Worm (Caenorhabditis elegans) whole organism, midembryonic: Measurements from ENCODE around the gene got-1.2.
"Not testable (repeated sequence)": the region's sequence is repeated elsewhere in the genome, so short reads cannot be mapped to it uniquely, and the experiment has no call there.

Experiments used
- T22C8.4 ChIP-seq: fragments of 200-800 bp; sonication (Bioruptor generic); IDR thresholded peaks from 2 replicates; pipeline ENCODE4 v1.3.6; 2022; ENCODE audit warnings: missing genetic modification characterization, missing compliant biosample characterization
- cog-1 ChIP-seq: sonication (generic microtip); optimal IDR thresholded peaks from 2 replicates; lab custom pipeline; 2016; ENCODE audit warnings: missing genetic modification characterization, missing compliant biosample characterization
- flt-1 ChIP-seq: fragments of 200-800 bp; sonication (Bioruptor generic); IDR thresholded peaks from 2 replicates; pipeline ENCODE4 v1.3.6; 2022; ENCODE audit warnings: missing genetic modification characterization, missing compliant biosample characterization
- klf-2 ChIP-seq: fragments of 200-800 bp; sonication (Bioruptor generic); conservative IDR thresholded peaks from 2 replicates; pipeline ENCODE4 v1.3.6; 2022; ENCODE audit warnings: missing genetic modification reagents, missing genetic modification characterization, missing compliant biosample characterization
- med-1 ChIP-seq: sonication (generic microtip); optimal IDR thresholded peaks from 2 replicates; lab custom pipeline; 2017; ENCODE audit warnings: missing genetic modification characterization, mild to moderate bottlenecking, missing compliant biosample characterization, antibody characterized with exemption, missing genetic modification reagents; ENCODE audit not compliant: insufficient read depth
- ref-1 ChIP-seq: fragments of 200-800 bp; sonication (Bioruptor generic); conservative IDR thresholded peaks from 2 replicates; pipeline ENCODE4 v1.3.6; 2022; ENCODE audit warnings: missing genetic modification reagents, missing genetic modification characterization, missing compliant biosample characterization
- tab-1 ChIP-seq: fragments of 200-800 bp; sonication (Bioruptor generic); IDR thresholded peaks from 2 replicates; pipeline ENCODE4 v1.3.6; 2022; ENCODE audit warnings: missing genetic modification characterization, missing compliant biosample characterization
- ztf-23 ChIP-seq: fragments of 200-800 bp; sonication (Bioruptor generic); IDR thresholded peaks from 2 replicates; pipeline ENCODE4 v1.3.6; 2022; ENCODE audit warnings: missing genetic modification reagents, missing genetic modification characterization, missing compliant biosample characterization
- ztf-29 ChIP-seq: fragments of 200-800 bp; sonication (Bioruptor generic); IDR thresholded peaks from 2 replicates; pipeline ENCODE4 v1.3.6; 2022; ENCODE audit warnings: missing genetic modification reagents, missing genetic modification characterization, missing compliant biosample characterization

Gene got-1.2

DNA sequence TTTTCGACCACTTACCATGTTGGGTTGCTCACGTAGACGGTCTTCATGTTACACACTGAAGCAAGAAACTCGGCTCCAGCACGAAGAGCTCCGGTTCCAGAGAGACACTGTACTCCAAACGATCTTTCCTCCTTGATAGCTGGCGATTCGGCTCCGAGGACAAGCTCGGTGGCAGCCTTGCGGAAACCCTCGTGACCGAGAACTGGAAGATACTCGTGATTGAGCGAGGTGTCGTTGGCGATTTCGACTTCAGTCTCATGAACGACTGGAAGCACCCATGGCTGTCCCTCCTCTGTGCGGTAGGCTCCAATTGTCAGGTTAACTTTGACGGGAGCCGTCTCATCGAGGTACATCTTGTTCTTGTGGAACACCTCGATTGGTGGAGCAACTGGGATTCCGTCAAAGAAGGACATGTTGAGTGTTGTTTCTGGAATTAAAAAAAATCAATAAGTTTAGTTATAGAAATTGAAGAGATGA is at the start of gene got-1.2:
Gene got-1.2 (minus strand): TSS at position 427 of the 477 bp plus-strand sequence.
- TF ChIP-seq tab-1 (GFP tag; lab: Robert Waterston, UW), result 0 out of 2 replicates have a peak, but pooled peaks have one; percentile 14
- TF ChIP-seq cog-1 (tag; lab: Kevin White, UChicago), result no peak
- no peak for TF ChIP-seq flt-1 (GFP tag; lab: Robert Waterston, UW)
- no peak for TF ChIP-seq med-1 (GFP tag; lab: Kevin White, UChicago)
- TF ChIP-seq ztf-29, result no peak
- no peak for TF ChIP-seq klf-2 (GFP tag; lab: Robert Waterston, UW)
- no peak for TF ChIP-seq ref-1 (GFP tag; lab: Robert Waterston, UW)
- TF ChIP-seq T22C8.4, result no peak
- TF ChIP-seq ztf-23, result no peak

DNA sequence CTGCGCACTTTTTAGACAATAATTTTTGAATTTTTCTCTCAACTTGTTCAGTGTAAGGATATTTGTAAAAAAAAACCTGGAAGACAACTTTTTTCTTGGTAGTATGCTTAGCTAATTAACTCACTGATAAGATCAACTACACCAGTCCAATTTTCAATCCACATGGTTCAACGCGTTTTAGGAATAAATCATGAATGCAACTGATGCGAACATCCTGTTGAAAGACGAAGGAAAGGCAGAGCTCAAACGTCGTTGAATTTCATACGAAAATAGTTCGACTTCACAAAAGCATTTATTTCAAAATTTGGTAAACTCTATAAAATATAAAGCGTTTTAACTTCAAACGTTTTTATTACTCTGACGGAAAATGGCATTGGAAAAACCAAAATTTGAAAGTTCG is 47.8 kb upstream of the got-1.2 start, which contains the start of gene dyla-1:
Gene dyla-1 (plus strand): TSS at position 301 of the 400 bp plus-strand sequence.
- TF ChIP-seq cog-1 (tag; lab: Kevin White, UChicago), result no peak
- no peak for TF ChIP-seq klf-2 (GFP tag; lab: Robert Waterston, UW)
- no peak for TF ChIP-seq ztf-29

DNA sequence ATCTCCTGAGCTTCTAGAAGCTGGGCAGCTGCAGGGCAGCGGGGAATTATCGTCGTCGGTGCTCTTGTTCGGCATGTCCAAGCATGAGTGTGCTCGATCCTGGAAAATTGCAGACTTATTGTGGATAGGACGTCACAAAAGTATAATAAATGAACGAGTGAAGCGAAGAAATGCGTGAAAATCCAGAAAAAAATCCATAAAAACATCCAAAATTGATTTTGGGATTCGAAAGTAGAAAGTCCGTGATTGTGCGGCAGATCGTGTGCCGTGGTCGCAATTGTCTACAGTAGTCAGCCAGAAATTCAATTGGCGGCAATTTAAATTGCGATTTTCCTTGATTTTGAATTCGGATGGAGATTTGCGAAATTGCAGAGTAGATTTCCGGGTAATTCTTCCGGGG is 43.4 kb upstream of the got-1.2 start, which contains the start of gene F41G4.7:
Gene F41G4.7 (minus strand): TSS at position 101 of the 400 bp plus-strand sequence.
- TF ChIP-seq T22C8.4, result no peak
- no peak for TF ChIP-seq klf-2 (GFP tag; lab: Robert Waterston, UW)
- TF ChIP-seq ref-1 (GFP tag; lab: Robert Waterston, UW), result no peak

DNA sequence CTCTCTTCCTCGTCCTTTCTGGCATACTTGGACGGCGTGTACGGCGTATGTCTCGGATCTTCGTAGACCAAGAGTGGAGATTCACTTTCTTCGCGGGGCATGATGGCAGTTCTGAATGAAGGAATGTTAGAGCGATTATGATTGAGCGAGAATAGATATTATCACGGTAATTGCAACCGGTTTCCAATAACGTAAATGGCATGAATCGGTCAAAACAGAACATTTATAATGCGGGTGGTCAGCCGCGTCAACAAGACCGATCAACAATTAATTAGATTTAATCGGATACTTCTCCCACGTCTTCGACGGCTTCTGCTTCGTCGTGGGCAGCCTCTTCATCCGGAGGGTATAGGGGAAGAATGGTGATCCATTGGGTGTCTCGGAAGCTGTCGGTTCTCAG is 41.8 kb upstream of the got-1.2 start, which contains the start of gene F41G4.13:
Gene F41G4.13 (minus strand): TSS at position 101 of the 400 bp plus-strand sequence.
- not testable (repeated sequence) for TF ChIP-seq ztf-23; med-1 (GFP tag; lab: Kevin White, UChicago); klf-2 (GFP tag; lab: Robert Waterston, UW)

DNA sequence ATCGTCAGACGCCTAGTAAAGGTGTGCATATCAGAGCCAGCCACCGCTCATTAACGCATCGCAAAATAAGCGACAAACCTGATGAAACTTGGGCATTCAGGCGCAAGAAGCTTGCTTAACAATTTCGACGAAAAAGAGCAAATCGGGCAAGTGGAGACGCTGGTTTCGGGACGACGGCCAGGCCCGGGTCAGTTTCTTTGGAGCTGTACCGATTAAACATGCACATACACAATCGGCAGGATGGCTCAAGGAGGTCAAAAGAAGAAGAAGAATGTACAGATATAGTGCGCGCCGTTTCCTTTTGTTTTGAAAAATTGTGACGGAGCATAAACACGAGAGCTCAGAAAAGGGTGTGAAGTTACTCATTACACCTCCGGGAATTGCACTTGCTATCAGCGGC is 33.6 kb upstream of the got-1.2 start:
- TF ChIP-seq tab-1 (GFP tag; lab: Robert Waterston, UW) (no peak), med-1 (GFP tag; lab: Kevin White, UChicago) (no peak), T22C8.4 (no peak), ztf-23 (no peak), ztf-29 (no peak), ref-1 (GFP tag; lab: Robert Waterston, UW) (no peak), klf-2 (GFP tag; lab: Robert Waterston, UW) (no peak), flt-1 (GFP tag; lab: Robert Waterston, UW) (no peak)

DNA sequence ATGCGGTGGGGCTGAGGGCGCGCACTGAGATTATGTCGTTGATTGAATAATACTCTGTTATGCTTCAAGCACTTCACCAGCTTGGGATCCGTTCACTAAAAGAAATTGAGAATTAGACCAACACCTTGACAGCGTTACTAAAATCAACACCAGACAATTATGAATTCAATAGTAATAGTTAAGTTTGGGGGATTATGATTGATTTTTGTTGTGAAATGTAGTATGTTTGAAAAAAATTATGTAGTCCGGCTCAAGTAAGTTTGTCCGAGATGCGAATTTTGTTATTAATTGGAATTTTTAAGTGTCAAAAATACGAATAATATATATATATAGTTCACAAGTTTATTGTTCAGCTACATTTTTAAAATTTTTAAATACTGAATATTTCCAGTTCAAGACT is 32.4 kb upstream of the got-1.2 start, which contains the start of gene sto-5:
Gene sto-5 (minus strand): TSS at position 101 of the 400 bp plus-strand sequence.
- TF ChIP-seq tab-1 (GFP tag; lab: Robert Waterston, UW), result no peak
- no peak for TF ChIP-seq med-1 (GFP tag; lab: Kevin White, UChicago)
- no peak for TF ChIP-seq T22C8.4
- no peak for TF ChIP-seq ztf-23
- no peak for TF ChIP-seq ref-1 (GFP tag; lab: Robert Waterston, UW)
- TF ChIP-seq klf-2 (GFP tag; lab: Robert Waterston, UW), result no peak
- no peak for TF ChIP-seq ztf-29
- TF ChIP-seq cog-1 (tag; lab: Kevin White, UChicago), result no peak
- no peak for TF ChIP-seq flt-1 (GFP tag; lab: Robert Waterston, UW)

DNA sequence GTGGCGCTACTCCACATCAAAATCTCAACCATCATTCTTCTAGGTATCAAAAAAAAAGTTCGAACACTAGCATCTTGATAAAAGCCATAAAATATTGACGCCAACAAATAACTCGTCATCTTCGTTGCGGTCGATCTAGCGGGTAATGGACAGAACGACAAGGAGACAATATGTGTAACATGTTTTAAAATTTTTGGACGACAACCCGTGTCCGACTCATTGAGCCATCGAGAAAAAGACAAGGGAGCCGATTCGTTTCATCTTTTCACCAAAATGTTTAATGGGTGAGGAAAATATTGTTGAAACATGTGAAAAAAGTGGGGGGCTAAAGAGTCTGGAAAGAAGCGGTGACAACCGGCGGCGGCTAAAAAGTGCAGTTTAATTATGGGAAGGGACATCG is 28.6 kb upstream of the got-1.2 start:
- TF ChIP-seq ztf-29, result no peak

DNA sequence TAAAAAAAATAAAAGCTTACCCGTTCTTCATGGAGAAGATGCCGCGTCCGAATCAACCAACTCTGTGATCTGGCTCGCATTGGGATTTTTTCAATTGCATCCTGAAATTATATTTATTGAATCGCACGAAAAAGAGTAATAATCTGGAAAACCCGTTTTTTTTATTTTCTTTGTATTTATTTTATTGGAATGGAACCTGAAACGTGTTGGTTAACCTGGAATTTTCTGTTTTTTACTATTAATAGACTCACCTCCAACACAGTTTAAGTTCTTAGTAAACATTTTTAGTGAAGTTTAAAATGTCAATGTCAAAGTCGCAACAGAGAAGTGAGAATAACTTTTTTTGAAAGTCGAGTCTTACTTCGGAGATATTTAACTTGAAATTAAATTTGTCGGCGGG is 25.3 kb upstream of the got-1.2 start:
- no peak for TF ChIP-seq cog-1 (tag; lab: Kevin White, UChicago)
- TF ChIP-seq flt-1 (GFP tag; lab: Robert Waterston, UW), result no peak
- TF ChIP-seq T22C8.4, result no peak
- TF ChIP-seq ztf-23, result no peak
- no peak for TF ChIP-seq med-1 (GFP tag; lab: Kevin White, UChicago)
- TF ChIP-seq ref-1 (GFP tag; lab: Robert Waterston, UW), result no peak
- no peak for TF ChIP-seq klf-2 (GFP tag; lab: Robert Waterston, UW)
- TF ChIP-seq tab-1 (GFP tag; lab: Robert Waterston, UW), result no peak
- no peak for TF ChIP-seq ztf-29

DNA sequence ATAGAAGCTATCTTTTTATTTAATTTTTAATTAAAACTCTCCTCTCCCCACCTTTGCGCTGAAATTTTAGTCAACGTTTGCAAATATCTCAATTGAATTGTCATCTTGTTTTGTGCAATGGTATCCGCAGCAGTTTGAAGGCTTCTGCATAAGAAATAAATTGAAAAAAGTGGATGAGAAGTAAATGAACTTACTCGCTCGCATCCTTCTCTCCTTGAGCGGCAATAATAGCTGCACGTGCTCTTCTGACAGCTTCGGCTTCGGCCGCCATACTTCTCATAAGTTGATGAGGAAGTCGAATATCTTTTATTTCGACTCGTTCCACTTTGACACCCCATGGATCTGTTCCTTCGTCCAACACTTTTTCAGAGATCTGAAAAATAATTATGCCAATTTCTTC is 23.9 kb upstream of the got-1.2 start:
- no peak for TF ChIP-seq ztf-29
- TF ChIP-seq med-1 (GFP tag; lab: Kevin White, UChicago), result no peak
- no peak for TF ChIP-seq T22C8.4
- TF ChIP-seq ztf-23, result no peak
- no peak for TF ChIP-seq tab-1 (GFP tag; lab: Robert Waterston, UW)
- no peak for TF ChIP-seq klf-2 (GFP tag; lab: Robert Waterston, UW)
- TF ChIP-seq flt-1 (GFP tag; lab: Robert Waterston, UW), result no peak
- no peak for TF ChIP-seq cog-1 (tag; lab: Kevin White, UChicago)
- TF ChIP-seq ref-1 (GFP tag; lab: Robert Waterston, UW), result no peak

DNA sequence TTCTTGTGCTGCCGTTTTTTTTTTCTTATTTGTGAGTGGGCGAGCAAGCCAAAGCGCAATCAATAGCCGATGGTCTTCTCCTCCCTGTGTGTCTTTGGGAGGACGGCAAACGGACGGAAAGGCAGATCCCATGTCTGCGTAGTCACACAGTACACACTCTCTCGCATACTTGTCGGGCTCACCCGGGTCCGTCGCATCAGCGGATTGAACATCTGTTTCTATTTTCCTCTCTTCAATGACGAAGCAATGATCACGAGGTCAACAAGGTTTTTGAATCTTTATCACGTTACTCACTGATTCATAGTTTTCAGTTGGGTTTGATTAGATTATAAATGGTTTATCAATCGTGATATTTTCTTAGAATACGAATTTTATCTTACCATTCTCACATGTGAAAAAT is 22.6 kb upstream of the got-1.2 start:
- TF ChIP-seq tab-1 (GFP tag; lab: Robert Waterston, UW) (no peak), med-1 (GFP tag; lab: Kevin White, UChicago) (no peak), ref-1 (GFP tag; lab: Robert Waterston, UW) (no peak), flt-1 (GFP tag; lab: Robert Waterston, UW) (0 out of 2 replicates have a peak, but pooled peaks have one; percentile 36), ztf-29 (no peak; the same call in 1 of the 2 replicates)

DNA sequence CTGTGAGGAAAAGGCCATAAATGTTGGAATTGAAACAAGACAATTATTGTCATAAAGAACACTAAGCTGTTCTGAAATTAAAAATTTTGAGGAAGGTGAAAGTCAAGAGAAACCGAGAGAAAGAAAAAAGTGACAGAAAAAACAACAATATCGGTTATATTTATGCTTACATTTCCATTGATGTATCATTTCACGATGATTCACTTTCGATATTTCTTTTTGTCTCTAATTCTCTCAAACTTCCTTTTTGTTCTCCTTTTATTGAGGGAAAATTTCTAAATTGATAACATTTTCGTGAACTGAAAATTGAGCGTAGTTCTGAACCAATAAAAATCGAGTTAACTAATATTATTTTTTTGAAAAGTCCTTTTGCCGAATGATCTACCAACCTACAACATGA is 22.0 kb upstream of the got-1.2 start:
- TF ChIP-seq ztf-29 (no peak), ref-1 (GFP tag; lab: Robert Waterston, UW) (no peak), cog-1 (tag; lab: Kevin White, UChicago) (no peak), T22C8.4 (no peak), klf-2 (GFP tag; lab: Robert Waterston, UW) (no peak), med-1 (GFP tag; lab: Kevin White, UChicago) (no peak), tab-1 (GFP tag; lab: Robert Waterston, UW) (no peak), flt-1 (GFP tag; lab: Robert Waterston, UW) (no peak)
